Fruit fly (Drosophila melanogaster): ENCODE data around the gene nej.

Gene nej

dm6 chrX:9684697-9685567 is 1.9 kb downstream of the nej start (continued):
- TF ChIP-seq CG3032 (tag; optimal IDR thresholded peaks at IDR 0.05), result peak; percentile 71
- peak; percentile 1 for TF ChIP-seq CG6792 (GFP tag; optimal IDR thresholded peaks at IDR 0.05)
- TF ChIP-seq esn (GFP tag; optimal IDR thresholded peaks at IDR 0.05), result no peak
- peak; percentile 25 for TF ChIP-seq CG6854 (GFP tag; optimal IDR thresholded peaks at IDR 0.05)
- no peak for TF ChIP-seq CG8632 (GFP tag; optimal IDR thresholded peaks at IDR 0.05)
- peak; percentile 13 for TF ChIP-seq vri (GFP tag; optimal IDR thresholded peaks at IDR 0.05)
- TF ChIP-seq Sox102F (GFP tag; optimal IDR thresholded peaks at IDR 0.05), result no peak
- no peak for TF ChIP-seq CG4318 (GFP tag; optimal IDR thresholded peaks at IDR 0.05)
- no peak for TF ChIP-seq Met (GFP tag; optimal IDR thresholded peaks at IDR 0.05)
- TF ChIP-seq Blimp-1 (GFP tag; optimal IDR thresholded peaks at IDR 0.05), result peak; percentile 2
- peak; percentile 83 for TF ChIP-seq CG8119 (GFP tag; IDR thresholded peaks at IDR 0.05)
- TF ChIP-seq fd85E (GFP tag; optimal IDR thresholded peaks at IDR 0.05), result no peak
- TF ChIP-seq Sox14 (GFP tag; optimal IDR thresholded peaks at IDR 0.05), result peak; percentile 47
- peak; percentile 58 for TF ChIP-seq Gug (GFP tag; IDR thresholded peaks at IDR 0.05)
- TF ChIP-seq CG9139 (GFP tag; optimal IDR thresholded peaks at IDR 0.05), result peak; percentile 67
- TF ChIP-seq acj6 (GFP tag; optimal IDR thresholded peaks at IDR 0.05), result no peak
- no peak for TF ChIP-seq fkh (GFP tag; optimal IDR thresholded peaks at IDR 0.05)
- TF ChIP-seq Eip75B (GFP tag; optimal IDR thresholded peaks at IDR 0.05), result no peak
- TF ChIP-seq lz (GFP tag; optimal IDR thresholded peaks at IDR 0.05), result no peak
- no peak for TF ChIP-seq cyc (GFP tag; optimal IDR thresholded peaks at IDR 0.05)
- TF ChIP-seq CG10631 (GFP tag; optimal IDR thresholded peaks at IDR 0.05), result no peak
- TF ChIP-seq Hr4 (GFP tag; optimal IDR thresholded peaks at IDR 0.05), result no peak
- no peak for TF ChIP-seq OdsH (GFP tag; optimal IDR thresholded peaks at IDR 0.05)
- TF ChIP-seq CG31627 (GFP tag; optimal IDR thresholded peaks at IDR 0.05), result no peak
- TF ChIP-seq CG11294 (GFP tag; IDR thresholded peaks at IDR 0.05), result peak; percentile 38; the same call in 1 of the 2 replicates
- peak; percentile 51 for TF ChIP-seq net (GFP tag; optimal IDR thresholded peaks at IDR 0.05)
- peak; percentile 59 for TF ChIP-seq fd59A (GFP tag; optimal IDR thresholded peaks at IDR 0.05)
- peak; percentile 73 for TF ChIP-seq CG32006 (GFP tag; optimal IDR thresholded peaks at IDR 0.05)
- TF ChIP-seq spab (GFP tag; optimal IDR thresholded peaks at IDR 0.05), result peak; percentile 67
- TF ChIP-seq Ets21C (GFP tag; optimal IDR thresholded peaks at IDR 0.05), result no peak
- no peak for TF ChIP-seq Smox (GFP tag; optimal IDR thresholded peaks at IDR 0.05)
- TF ChIP-seq dac (GFP tag; optimal IDR thresholded peaks at IDR 0.05), result peak; percentile 88
- peak; percentile 69 for TF ChIP-seq dsx (GFP tag; optimal IDR thresholded peaks at IDR 0.05; ENCODE audit: poor library complexity, severe bottlenecking)
- peak; percentile 78 for TF ChIP-seq Ets96B (tag; optimal IDR thresholded peaks at IDR 0.05)
- TF ChIP-seq salr (GFP tag; optimal IDR thresholded peaks at IDR 0.05), result peak; percentile 49 to 71
- TF ChIP-seq CG7368 (GFP tag; optimal IDR thresholded peaks at IDR 0.05), result peak; percentile 41

DNA sequence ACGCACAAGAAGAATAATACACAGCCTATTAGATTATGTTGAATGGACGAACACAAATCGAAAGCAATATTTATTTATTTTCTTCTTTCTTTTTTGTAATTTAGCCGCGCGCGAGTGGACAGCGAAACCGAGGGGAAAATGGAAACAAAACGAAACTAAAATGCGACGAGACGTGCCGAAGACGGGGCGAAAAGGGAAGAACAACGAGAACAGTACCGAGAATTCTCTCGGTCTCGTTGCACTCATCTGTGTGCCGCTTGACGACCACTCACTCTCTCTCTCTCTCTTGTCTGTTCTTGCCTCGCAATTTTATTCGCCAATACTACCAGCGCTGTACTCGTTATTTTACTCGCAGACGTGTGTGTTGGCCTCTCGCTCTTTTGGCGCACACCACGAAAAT is 2.7 kb downstream of the nej start:
- TF ChIP-seq CG10669 (GFP tag; optimal IDR thresholded peaks at IDR 0.05) (peak; percentile 63), achi (GFP tag; optimal IDR thresholded peaks at IDR 0.05) (peak; percentile 16), Eip93F (GFP tag; optimal IDR thresholded peaks at IDR 0.05) (no peak), CG6854 (GFP tag; optimal IDR thresholded peaks at IDR 0.05) (no peak), Smox (GFP tag; optimal IDR thresholded peaks at IDR 0.05) (no peak), ss (GFP tag; optimal IDR thresholded peaks at IDR 0.05) (peak; percentile 69 to 83), CG11902 (GFP tag; optimal IDR thresholded peaks at IDR 0.05) (no peak), eg (GFP tag; IDR thresholded peaks at IDR 0.05) (peak; percentile 84), CG9139 (GFP tag; optimal IDR thresholded peaks at IDR 0.05) (peak; percentile 60), CG6163 (GFP tag; IDR thresholded peaks at IDR 0.05) (peak; percentile 91), CG1621 (tag; optimal IDR thresholded peaks at IDR 0.05) (peak; percentile 80), CG8119 (GFP tag; IDR thresholded peaks at IDR 0.05) (peak; percentile 72), dsx (GFP tag; optimal IDR thresholded peaks at IDR 0.05; ENCODE audit: poor library complexity, severe bottlenecking) (peak; percentile 42), Gug (GFP tag; IDR thresholded peaks at IDR 0.05) (peak; percentile 59), CG6792 (GFP tag; optimal IDR thresholded peaks at IDR 0.05) (peak; percentile 7), lz (GFP tag; optimal IDR thresholded peaks at IDR 0.05) (no peak), fd59A (GFP tag; optimal IDR thresholded peaks at IDR 0.05) (peak; percentile 27), Hr38 (GFP tag; optimal IDR thresholded peaks at IDR 0.05) (no peak), CG15336 (GFP tag; IDR thresholded peaks at IDR 0.05) (peak; percentile 62), Hr4 (GFP tag; optimal IDR thresholded peaks at IDR 0.05) (no peak), CG16779 (tag; optimal IDR thresholded peaks at IDR 0.05) (peak; percentile 56), spab (GFP tag; optimal IDR thresholded peaks at IDR 0.05) (peak; percentile 59), Lpt (GFP tag; optimal IDR thresholded peaks at IDR 0.05) (peak; percentile 56), salr (GFP tag; optimal IDR thresholded peaks at IDR 0.05) (peak in 1 of 2 experiments; percentile 53)

All from whole organism, prepupa.